Worm (Caenorhabditis elegans) whole organism, L4 larva: ENCODE measurements around the gene nhr-221.
"Not testable (repeated sequence)": the region's sequence is repeated elsewhere in the genome, so short reads cannot be mapped to it uniquely, and the experiment has no call there.

Experiments used
- F44E2.7 ChIP-seq: fragments of 200-800 bp; sonication (Bioruptor generic); IDR thresholded peaks from 2 replicates; pipeline ENCODE4 v2.1.2; 2022; ENCODE audit warnings: missing genetic modification characterization, missing compliant biosample characterization
- F49E8.2 ChIP-seq: sonication (generic microtip); optimal IDR thresholded peaks from 2 replicates; lab custom pipeline; 2016; ENCODE audit warnings: missing compliant biosample characterization, mild to moderate bottlenecking, missing genetic modification characterization, borderline replicate concordance
- ceh-20 ChIP-seq: fragments of 200-800 bp; sonication (Bioruptor generic); IDR thresholded peaks from 2 replicates; pipeline ENCODE4 v1.3.6; 2022; ENCODE audit warnings: missing genetic modification reagents, missing genetic modification characterization, missing compliant biosample characterization
- ceh-44 ChIP-seq: fragments of 200-800 bp; sonication (Bioruptor generic); IDR thresholded peaks from 2 replicates; pipeline ENCODE4 v1.3.6; 2022; ENCODE audit warnings: missing genetic modification reagents, missing genetic modification characterization, missing compliant biosample characterization
- ceh-82 ChIP-seq: sonication (generic microtip); optimal IDR thresholded peaks from 2 replicates; lab custom pipeline; 2017; ENCODE audit warnings: missing biosample characterization, missing genetic modification characterization
- ces-1 ChIP-seq: fragments of 150-350 bp; sonication (generic microtip); optimal IDR thresholded peaks from 4 replicates; lab custom pipeline; 2014; ENCODE audit warnings: missing biosample characterization, missing genetic modification reagents, missing genetic modification characterization
- dmd-8 ChIP-seq: fragments of 200-800 bp; sonication (Bioruptor generic); IDR thresholded peaks from 2 replicates; pipeline ENCODE4 v1.3.6; 2022; ENCODE audit warnings: missing genetic modification characterization, missing compliant biosample characterization
- dmd-9 ChIP-seq: fragments of 200-800 bp; sonication (Bioruptor generic); IDR thresholded peaks from 2 replicates; pipeline ENCODE4 v1.3.6; 2022; ENCODE audit warnings: missing genetic modification reagents, missing genetic modification characterization, missing compliant biosample characterization
- dpl-1 ChIP-seq: fragments of 150-350 bp; optimal IDR thresholded peaks from 2 replicates; lab custom pipeline; 2014; ENCODE audit warnings: missing biosample characterization, missing genetic modification reagents, missing genetic modification characterization
- egl-27 ChIP-seq: sonication (generic microtip); optimal IDR thresholded peaks from 3 replicates; lab custom pipeline; 2017; ENCODE audit warnings: missing biosample characterization, missing genetic modification reagents, missing genetic modification characterization
- egl-43 ChIP-seq: fragments of 200-800 bp; sonication (Bioruptor generic); IDR thresholded peaks from 2 replicates; pipeline ENCODE4 v1.3.6; 2022; ENCODE audit warnings: missing genetic modification reagents, missing genetic modification characterization, missing compliant biosample characterization
- hlh-30 ChIP-seq: sonication (generic microtip); optimal IDR thresholded peaks from 2 replicates; lab custom pipeline; 2017; ENCODE audit warnings: antibody characterized with exemption, mild to moderate bottlenecking, missing genetic modification characterization, missing compliant biosample characterization; ENCODE audit not compliant: insufficient read depth
- jun-1 ChIP-seq: fragments of 150-350 bp; optimal IDR thresholded peaks from 2 replicates; lab custom pipeline; 2014; ENCODE audit warnings: missing biosample characterization, missing genetic modification reagents, missing genetic modification characterization
- lim-7 ChIP-seq: fragments of 200-800 bp; sonication (Bioruptor generic); IDR thresholded peaks from 2 replicates; pipeline ENCODE4 v1.3.6; 2022; ENCODE audit warnings: missing genetic modification characterization, missing compliant biosample characterization
- lin-15B ChIP-seq: fragments of 150-350 bp; sonication (generic microtip); optimal IDR thresholded peaks from 3 replicates; lab custom pipeline; 2014; ENCODE audit warnings: missing biosample characterization, missing genetic modification characterization
- mdl-1 ChIP-seq, 2 experiments: fragments of 150-350 bp in 1 of 2; sonication (generic microtip) in 1 of 2; optimal IDR thresholded peaks; 2 replicates each; lab custom pipeline; 2014 to 2017; ENCODE audit warnings: missing biosample characterization in 2 of 2, missing genetic modification characterization in 2 of 2
- mdt-29 ChIP-seq: fragments of 200-800 bp; sonication (Bioruptor generic); IDR thresholded peaks from 2 replicates; pipeline ENCODE4 v1.3.6; 2022; ENCODE audit warnings: missing genetic modification reagents, missing genetic modification characterization, missing compliant biosample characterization
- mes-2 ChIP-seq: sonication (generic microtip); optimal IDR thresholded peaks from 2 replicates; lab custom pipeline; 2016; ENCODE audit warnings: missing genotype, mild to moderate bottlenecking, missing genetic modification characterization, missing compliant biosample characterization; ENCODE audit not compliant: poor library complexity, severe bottlenecking
- mxl-3 ChIP-seq: fragments of 200-800 bp; sonication (Bioruptor generic); optimal IDR thresholded peaks from 2 replicates; lab custom pipeline; 2018; ENCODE audit warnings: mild to moderate bottlenecking, missing genetic modification characterization, missing compliant biosample characterization
- nhr-11 ChIP-seq: fragments of 150-350 bp; optimal IDR thresholded peaks from 2 replicates; lab custom pipeline; 2014; ENCODE audit warnings: missing biosample characterization, missing genetic modification characterization
- nhr-42 ChIP-seq: fragments of 200-800 bp; sonication (Bioruptor generic); IDR thresholded peaks from 2 replicates; pipeline ENCODE4 v1.3.6; 2022; ENCODE audit warnings: missing genetic modification characterization, missing compliant biosample characterization
- nhr-76 ChIP-seq: fragments of 150-350 bp; optimal IDR thresholded peaks from 2 replicates; lab custom pipeline; 2014; ENCODE audit warnings: missing biosample characterization, missing genetic modification characterization
- nhr-77 ChIP-seq: fragments of 150-350 bp; optimal IDR thresholded peaks from 2 replicates; lab custom pipeline; 2014; ENCODE audit warnings: missing biosample characterization, missing genetic modification characterization
- php-3 ChIP-seq: fragments of 200-800 bp; sonication (Bioruptor generic); IDR thresholded peaks from 2 replicates; pipeline ENCODE4 v1.3.6; 2022; ENCODE audit warnings: missing genetic modification reagents, missing genetic modification characterization, missing compliant biosample characterization
- pqm-1 ChIP-seq: sonication (generic microtip); optimal IDR thresholded peaks from 2 replicates; lab custom pipeline; 2017; ENCODE audit warnings: missing biosample characterization, missing genetic modification characterization
- set-16 ChIP-seq: fragments of 200-800 bp; sonication (Bioruptor generic); IDR thresholded peaks from 2 replicates; pipeline ENCODE4 v1.3.6; 2022; ENCODE audit warnings: missing genetic modification reagents, missing genetic modification characterization, missing compliant biosample characterization
- snpc-1.2 ChIP-seq: fragments of 200-800 bp; sonication (Bioruptor generic); IDR thresholded peaks from 2 replicates; pipeline ENCODE4 v1.3.6; 2022; ENCODE audit warnings: missing genetic modification reagents, missing genetic modification characterization, missing compliant biosample characterization
- snpc-4 ChIP-seq: fragments of 150-350 bp; optimal IDR thresholded peaks from 2 replicates; lab custom pipeline; 2014; ENCODE audit warnings: missing biosample characterization, missing genetic modification characterization
- tag-97 ChIP-seq: fragments of 200-800 bp; sonication (Bioruptor generic); IDR thresholded peaks from 2 replicates; pipeline ENCODE4 v1.3.6; 2022; ENCODE audit warnings: missing genetic modification characterization, missing compliant biosample characterization
- unc-62 ChIP-seq, 3 experiments: fragments of 150-350 bp in 1 of 3; sonication (generic microtip); optimal IDR thresholded peaks in 2 of 3; peaks in 1 of 3; 1 replicate in 1 of 3; 2 replicates in 2 of 3; lab custom pipeline; 2014 to 2017; ENCODE audit warnings: missing biosample characterization in 3 of 3, missing genetic modification characterization in 3 of 3, missing genetic modification reagents in 3 of 3, missing genotype in 1 of 3

Gene nhr-221

DNA sequence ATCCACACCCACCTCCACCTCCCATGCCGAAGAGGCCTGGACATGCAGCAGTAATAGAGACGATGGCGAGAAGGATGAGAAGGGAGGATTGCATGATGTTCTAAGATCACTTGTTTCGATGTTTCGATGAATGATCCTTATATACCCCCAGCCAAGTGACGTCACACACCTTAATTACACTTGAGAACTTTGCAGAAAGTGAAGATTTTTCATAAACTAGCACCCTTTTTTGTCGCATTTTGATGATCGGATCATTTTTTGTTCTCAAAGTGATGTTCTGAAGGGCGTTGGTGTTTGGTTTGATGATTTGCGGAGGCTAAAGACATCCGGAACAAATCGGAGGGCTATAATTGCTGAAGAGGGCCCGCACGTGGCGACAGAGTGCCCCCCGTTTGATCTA lies 40.6 kb upstream of the nhr-221 start, which contains the start of gene grl-27:
TSS of gene grl-27 (minus strand) at position 101 of the 400 bp plus-strand sequence.
- no peak for TF ChIP-seq pqm-1 (tag; lab: Kevin White, UChicago)
- TF ChIP-seq F49E8.2, result no peak
- TF ChIP-seq unc-62 (GFP tag; optimal IDR thresholded peaks at IDR 0.05 in 1 of 2; lab: Kevin White, UChicago), result no peak
- TF ChIP-seq unc-62 (tag; optimal IDR thresholded peaks at IDR 0.05; lab: Kevin White, UChicago), result no peak
- TF ChIP-seq jun-1 (tag; lab: Kevin White, UChicago), result no peak
- TF ChIP-seq mes-2 (tag; lab: Kevin White, UChicago), result no peak
- no peak for TF ChIP-seq ceh-82 (tag; lab: Kevin White, UChicago)
- TF ChIP-seq dmd-9 (GFP tag; lab: Robert Waterston, UW), result no peak
- no peak for TF ChIP-seq snpc-4 (tag; lab: Kevin White, UChicago)
- TF ChIP-seq hlh-30 (tag; lab: Kevin White, UChicago), result no peak
- TF ChIP-seq lim-7, result no peak
- TF ChIP-seq egl-43 (GFP tag; lab: Robert Waterston, UW), result no peak
- no peak for TF ChIP-seq mdl-1 (tag; optimal IDR thresholded peaks at IDR 0.05; lab: Kevin White, UChicago)
- TF ChIP-seq nhr-77, result no peak
- no peak for TF ChIP-seq nhr-11
- no peak for TF ChIP-seq mxl-3 (GFP tag; lab: Kevin White, UChicago)
- no peak for TF ChIP-seq lin-15B
- TF ChIP-seq mdt-29 (GFP tag; lab: Robert Waterston, UW), result no peak
- TF ChIP-seq dpl-1 (GFP tag; lab: Kevin White, UChicago), result no peak
- no peak for TF ChIP-seq php-3 (GFP tag; lab: Robert Waterston, UW)

DNA sequence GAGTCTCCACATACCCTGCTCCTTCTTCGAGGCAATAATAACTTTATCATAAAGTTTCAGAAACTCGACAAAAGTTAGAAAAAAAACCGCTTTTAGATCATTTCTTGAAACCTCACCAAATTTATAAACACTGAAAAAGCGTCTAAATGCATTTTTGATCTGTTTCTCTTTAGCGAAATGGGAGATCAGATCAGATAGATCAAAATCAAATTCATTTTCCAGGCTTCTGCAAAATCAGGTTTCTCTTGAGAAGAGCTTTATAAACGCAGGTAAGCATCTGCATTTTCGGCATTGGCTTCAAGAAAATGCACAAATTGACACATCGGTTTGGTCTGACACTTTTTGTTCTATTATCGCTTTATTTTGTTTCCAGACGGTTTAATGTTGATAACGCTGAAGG lies 37.2 kb upstream of the nhr-221 start, which contains the start of gene F40C5.1:
TSS of gene F40C5.1 (plus strand) at position 301 of the 400 bp plus-strand sequence.
- TF ChIP-seq ceh-82 (tag; lab: Kevin White, UChicago); F44E2.7 (GFP tag; lab: Robert Waterston, UW); mdt-29 (GFP tag; lab: Robert Waterston, UW): not testable (repeated sequence)

DNA sequence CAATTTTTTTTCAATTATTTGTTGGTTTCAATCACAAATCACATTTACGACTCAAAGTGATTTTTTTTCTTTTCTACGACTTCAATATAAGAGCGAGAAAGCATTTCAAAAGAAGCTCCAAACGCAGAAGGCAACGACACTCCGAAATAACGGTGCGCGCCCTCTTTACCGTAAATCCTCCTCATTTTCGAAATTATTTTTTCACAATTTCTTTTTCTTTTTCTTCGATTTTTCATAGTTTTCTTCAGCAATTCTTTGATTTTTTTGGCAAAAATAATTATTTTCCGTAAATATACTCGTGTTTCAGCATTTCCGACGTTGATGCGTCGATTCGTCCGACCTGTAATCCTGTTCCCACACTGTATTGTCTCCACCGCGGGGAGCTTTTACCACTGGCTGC lies 35.5 kb upstream of the nhr-221 start, which contains the start of gene F40C5.2:
TSS of gene F40C5.2 (plus strand) at position 301 of the 400 bp plus-strand sequence.
- TF ChIP-seq nhr-77; tag-97 (GFP tag; lab: Robert Waterston, UW); nhr-42 (GFP tag; lab: Robert Waterston, UW): not testable (repeated sequence)

DNA sequence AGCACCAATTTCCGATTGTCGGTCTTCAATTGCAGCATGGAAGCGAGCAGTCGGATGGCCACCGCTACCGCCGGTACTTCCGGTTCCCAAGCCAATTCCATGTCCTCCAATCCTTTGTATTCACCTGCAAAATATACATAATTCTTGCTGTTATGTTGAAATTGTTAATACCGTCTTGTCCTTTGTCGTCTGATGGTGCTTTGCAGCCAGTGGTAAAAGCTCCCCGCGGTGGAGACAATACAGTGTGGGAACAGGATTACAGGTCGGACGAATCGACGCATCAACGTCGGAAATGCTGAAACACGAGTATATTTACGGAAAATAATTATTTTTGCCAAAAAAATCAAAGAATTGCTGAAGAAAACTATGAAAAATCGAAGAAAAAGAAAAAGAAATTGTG lies 29.2 kb upstream of the nhr-221 start, which contains the start of gene T24A6.17:
TSS of gene T24A6.17 (minus strand) at position 101 of the 400 bp plus-strand sequence.
- not testable (repeated sequence) for TF ChIP-seq ceh-44; dmd-8 (GFP tag; lab: Robert Waterston, UW); egl-27 (tag; lab: Kevin White, UChicago)

DNA sequence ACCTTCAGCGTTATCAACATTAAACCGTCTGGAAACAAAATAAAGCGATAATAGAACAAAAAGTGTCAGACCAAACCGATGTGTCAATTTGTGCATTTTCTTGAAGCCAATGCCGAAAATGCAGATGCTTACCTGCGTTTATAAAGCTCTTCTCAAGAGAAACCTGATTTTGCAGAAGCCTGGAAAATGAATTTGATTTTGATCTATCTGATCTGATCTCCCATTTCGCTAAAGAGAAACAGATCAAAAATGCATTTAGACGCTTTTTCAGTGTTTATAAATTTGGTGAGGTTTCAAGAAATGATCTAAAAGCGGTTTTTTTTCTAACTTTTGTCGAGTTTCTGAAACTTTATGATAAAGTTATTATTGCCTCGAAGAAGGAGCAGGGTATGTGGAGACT lies 27.7 kb upstream of the nhr-221 start, which contains the start of gene T24A6.16:
TSS of gene T24A6.16 (minus strand) at position 101 of the 400 bp plus-strand sequence.
- not testable (repeated sequence) for TF ChIP-seq ceh-20 (GFP tag; lab: Robert Waterston, UW); nhr-76 (tag; lab: Kevin White, UChicago); lim-7

DNA sequence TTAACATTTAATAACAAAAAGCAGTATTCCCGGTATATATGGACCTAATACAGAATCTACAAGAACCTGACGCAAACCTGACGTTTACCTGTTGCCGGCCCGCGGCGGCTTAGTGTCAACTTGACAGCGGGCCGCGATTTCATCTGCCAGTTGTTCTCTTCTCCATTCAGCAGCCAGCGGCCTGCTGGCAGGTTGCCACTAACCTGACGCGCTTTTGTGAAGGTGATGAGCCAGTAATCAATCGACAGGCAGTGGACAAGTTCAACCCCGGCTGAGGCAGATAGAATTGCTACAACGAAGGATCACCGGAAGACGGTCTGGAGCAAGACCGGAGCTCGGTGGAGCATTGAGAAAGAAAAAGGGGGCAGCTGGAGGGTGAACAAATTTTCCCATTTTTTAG lies 24.5 kb upstream of the nhr-221 start:
- TF ChIP-seq set-16 (GFP tag; lab: Robert Waterston, UW), result peak; percentile 58; the same call in 1 of the 2 replicates
- TF ChIP-seq, all 104 proteins: peak for 1; not testable (repeated sequence) for 103

DNA sequence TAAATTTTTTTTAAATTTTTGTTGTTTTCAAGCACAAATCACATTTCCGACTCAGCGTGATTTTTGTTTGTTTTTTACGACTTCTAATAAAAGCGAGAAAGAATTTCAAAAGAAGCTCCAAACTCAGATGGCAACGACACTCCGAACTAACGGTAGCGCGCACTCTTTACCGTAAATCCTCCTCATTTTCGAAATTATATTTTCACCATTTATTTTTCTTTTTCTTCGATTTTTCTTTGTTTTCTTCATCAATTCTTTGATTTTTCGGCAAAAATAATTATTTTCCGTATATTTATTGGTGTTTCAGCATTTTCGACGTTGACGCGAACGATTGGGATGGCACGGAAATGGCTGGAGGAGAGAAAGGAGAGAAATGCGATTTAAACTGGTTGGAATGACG lies 23.6 kb upstream of the nhr-221 start, which contains the start of gene T24A6.1:
TSS of gene T24A6.1 (plus strand) at position 301 of the 400 bp plus-strand sequence.
- TF ChIP-seq ces-1 (GFP tag; lab: Kevin White, UChicago); snpc-1.2; F49E8.2: not testable (repeated sequence)
